Worm (Caenorhabditis elegans) whole organism, young adult: ENCODE data around the gene C02E7.8.
A peak's percentile ranks its signal among the peaks of the same experiment; 100 is the strongest.

ENCODE experiments used
- B0019.2 ChIP-seq: fragments of 200-800 bp; sonication (Bioruptor generic); conservative IDR thresholded peaks from 2 replicates; pipeline ENCODE4 v1.3.6; 2022; ENCODE audit warnings: missing genetic modification reagents, missing genetic modification characterization, missing compliant biosample characterization
- B0035.1 ChIP-seq: sonication (generic microtip); optimal IDR thresholded peaks from 2 replicates; lab custom pipeline; 2016; ENCODE audit warnings: missing genetic modification characterization, mild to moderate bottlenecking, missing compliant biosample characterization, missing genotype, missing genetic modification reagents
- B0336.3 ChIP-seq: fragments of 200-800 bp; sonication (Bioruptor generic); IDR thresholded peaks from 2 replicates; pipeline ENCODE4 v1.3.6; 2022; ENCODE audit warnings: missing genetic modification characterization, missing compliant biosample characterization
- C17E4.6 ChIP-seq: fragments of 200-800 bp; sonication (Bioruptor generic); IDR thresholded peaks from 2 replicates; pipeline ENCODE4 v1.3.6; 2022; ENCODE audit warnings: missing genetic modification reagents, missing genetic modification characterization, missing compliant biosample characterization
- D2030.7 ChIP-seq: fragments of 200-800 bp; sonication (Bioruptor generic); IDR thresholded peaks from 2 replicates; pipeline ENCODE4 v1.3.6; 2022; ENCODE audit warnings: missing genetic modification reagents, missing genetic modification characterization, missing compliant biosample characterization
- F10E7.11 ChIP-seq: sonication (generic microtip); optimal IDR thresholded peaks from 2 replicates; lab custom pipeline; 2017; ENCODE audit warnings: mild to moderate bottlenecking, missing genetic modification characterization, moderate library complexity, missing compliant biosample characterization
- F22D6.2 ChIP-seq: sonication (generic microtip); optimal IDR thresholded peaks from 2 replicates; lab custom pipeline; 2016; ENCODE audit warnings: mild to moderate bottlenecking, missing genetic modification characterization, missing compliant biosample characterization
- F33H1.4 ChIP-seq: fragments of 200-800 bp; sonication (Bioruptor generic); IDR thresholded peaks from 2 replicates; pipeline ENCODE4 v1.3.6; 2022; ENCODE audit warnings: missing genetic modification reagents, missing genetic modification characterization, missing compliant biosample characterization
- F37B4.10 ChIP-seq: fragments of 200-800 bp; sonication (Bioruptor generic); IDR thresholded peaks from 2 replicates; pipeline ENCODE4 v1.3.6; 2022; ENCODE audit warnings: missing genetic modification characterization, missing compliant biosample characterization
- F39B2.1 ChIP-seq: fragments of 200-800 bp; sonication (Bioruptor generic); IDR thresholded peaks from 2 replicates; pipeline ENCODE4 v1.3.6; 2022; ENCODE audit warnings: missing genetic modification reagents, missing genetic modification characterization, missing compliant biosample characterization
- F49E8.2 ChIP-seq: sonication (generic microtip); optimal IDR thresholded peaks from 3 replicates; lab custom pipeline; 2017; ENCODE audit warnings: missing genetic modification characterization, mild to moderate bottlenecking, missing compliant biosample characterization, antibody characterized with exemption, moderate library complexity; ENCODE audit not compliant: insufficient read depth
- F57A8.1 ChIP-seq: fragments of 200-800 bp; sonication (Bioruptor generic); optimal IDR thresholded peaks from 2 replicates; lab custom pipeline; 2018; ENCODE audit warnings: mild to moderate bottlenecking, missing genetic modification characterization, moderate library complexity, missing compliant biosample characterization
- T07F8.4 ChIP-seq: sonication (generic microtip); optimal IDR thresholded peaks from 2 replicates; lab custom pipeline; 2016; ENCODE audit warnings: mild to moderate bottlenecking, missing genetic modification characterization, moderate library complexity, missing compliant biosample characterization
- Y53G8AR.9 ChIP-seq: fragments of 200-800 bp; sonication (Bioruptor generic); conservative IDR thresholded peaks from 2 replicates; pipeline ENCODE4 v1.3.6; 2022; ENCODE audit warnings: missing genetic modification reagents, missing genetic modification characterization, missing compliant biosample characterization
- Y79H2A.3 ChIP-seq: fragments of 200-800 bp; sonication (Bioruptor generic); conservative IDR thresholded peaks from 2 replicates; pipeline ENCODE4 v1.3.6; 2022; ENCODE audit warnings: missing genetic modification reagents, missing genetic modification characterization, missing compliant biosample characterization
- Y95B8A.8 ChIP-seq: fragments of 200-800 bp; sonication (Bioruptor generic); IDR thresholded peaks from 2 replicates; pipeline ENCODE4 v1.3.6; 2022; ENCODE audit warnings: missing genetic modification reagents, missing genetic modification characterization, missing compliant biosample characterization
- attf-3 ChIP-seq: fragments of 200-800 bp; sonication (Bioruptor generic); conservative IDR thresholded peaks from 2 replicates; pipeline ENCODE4 v1.3.6; 2022; ENCODE audit warnings: missing genetic modification reagents, missing genetic modification characterization, missing compliant biosample characterization
- attf-6 ChIP-seq: fragments of 200-800 bp; sonication (Bioruptor generic); IDR thresholded peaks from 2 replicates; pipeline ENCODE4 v1.3.6; 2022; ENCODE audit warnings: missing genetic modification reagents, missing genetic modification characterization, missing compliant biosample characterization
- bed-1 ChIP-seq: fragments of 200-800 bp; sonication (Bioruptor generic); IDR thresholded peaks from 2 replicates; pipeline ENCODE4 v1.3.6; 2022; ENCODE audit warnings: missing genetic modification reagents, missing genetic modification characterization, missing compliant biosample characterization
- ceh-100 ChIP-seq: fragments of 200-800 bp; sonication (Bioruptor generic); IDR thresholded peaks from 2 replicates; pipeline ENCODE4 v1.3.6; 2022; ENCODE audit warnings: missing genetic modification reagents, missing genetic modification characterization, missing compliant biosample characterization
- ceh-58 ChIP-seq: fragments of 200-800 bp; sonication (Bioruptor generic); IDR thresholded peaks from 2 replicates; pipeline ENCODE4 v1.3.6; 2022; ENCODE audit warnings: missing genetic modification characterization, missing compliant biosample characterization
- ceh-79 ChIP-seq: sonication (generic microtip); optimal IDR thresholded peaks from 2 replicates; lab custom pipeline; 2017; ENCODE audit warnings: mild to moderate bottlenecking, missing genetic modification characterization, missing compliant biosample characterization
- ceh-91 ChIP-seq: fragments of 200-800 bp; sonication (Bioruptor generic); IDR thresholded peaks from 2 replicates; pipeline ENCODE4 v1.3.6; 2022; ENCODE audit warnings: missing genetic modification reagents, missing genetic modification characterization, missing compliant biosample characterization
- dox-1 ChIP-seq: fragments of 200-800 bp; sonication (Bioruptor generic); IDR thresholded peaks from 2 replicates; pipeline ENCODE4 v1.3.6; 2022; ENCODE audit warnings: missing genetic modification reagents, missing genetic modification characterization, missing compliant biosample characterization
- egl-18 ChIP-seq: fragments of 200-800 bp; sonication (Bioruptor generic); IDR thresholded peaks from 2 replicates; pipeline ENCODE4 v1.3.6; 2022; ENCODE audit warnings: missing genetic modification reagents, missing genetic modification characterization, missing compliant biosample characterization
- ets-4 ChIP-seq: fragments of 200-800 bp; sonication (Bioruptor generic); optimal IDR thresholded peaks from 2 replicates; lab custom pipeline; 2018; ENCODE audit warnings: mild to moderate bottlenecking, missing genetic modification characterization, missing compliant biosample characterization
- fkh-3 ChIP-seq: sonication (generic microtip); optimal IDR thresholded peaks from 2 replicates; lab custom pipeline; 2016; ENCODE audit warnings: mild to moderate bottlenecking, missing genetic modification characterization, missing compliant biosample characterization
- gei-17 ChIP-seq: fragments of 200-800 bp; sonication (Bioruptor generic); optimal IDR thresholded peaks from 2 replicates; lab custom pipeline; 2018; ENCODE audit warnings: mild to moderate bottlenecking, missing genetic modification characterization, missing compliant biosample characterization
- hlh-12 ChIP-seq: sonication (generic microtip); optimal IDR thresholded peaks from 2 replicates; lab custom pipeline; 2016; ENCODE audit warnings: missing genetic modification characterization, missing compliant biosample characterization
- hlh-26 ChIP-seq: fragments of 200-800 bp; sonication (Bioruptor generic); conservative IDR thresholded peaks from 2 replicates; pipeline ENCODE4 v1.3.6; 2022; ENCODE audit warnings: missing genetic modification reagents, missing genetic modification characterization, missing compliant biosample characterization
- hmg-1.2 ChIP-seq: fragments of 200-800 bp; sonication (Bioruptor generic); IDR thresholded peaks from 2 replicates; pipeline ENCODE4 v1.3.6; 2022; ENCODE audit warnings: missing genetic modification reagents, missing genetic modification characterization, missing compliant biosample characterization
- hrde-1 ChIP-seq: sonication (generic microtip); optimal IDR thresholded peaks from 2 replicates; lab custom pipeline; 2016; ENCODE audit warnings: missing genetic modification characterization, mild to moderate bottlenecking, missing compliant biosample characterization, moderate library complexity, missing genotype, missing genetic modification reagents, borderline replicate concordance
- lin-26 ChIP-seq: fragments of 200-800 bp; sonication (Bioruptor generic); IDR thresholded peaks from 2 replicates; pipeline ENCODE4 v1.3.6; 2022; ENCODE audit warnings: missing genetic modification reagents, missing genetic modification characterization, missing compliant biosample characterization
- lin-35 ChIP-seq, 3 experiments: fragments of 150-350 bp in 2 of 3; sonication (generic microtip) in 1 of 3; optimal IDR thresholded peaks; 2 replicates each; lab custom pipeline; 2014 to 2018; ENCODE audit warnings: missing biosample characterization in 3 of 3, missing genetic modification characterization in 3 of 3, missing genetic modification reagents in 3 of 3
- lir-1 ChIP-seq: fragments of 200-800 bp; sonication (Bioruptor generic); conservative IDR thresholded peaks from 2 replicates; pipeline ENCODE4 v1.3.6; 2022; ENCODE audit warnings: missing genetic modification reagents, missing genetic modification characterization, missing compliant biosample characterization
- madf-6 ChIP-seq: fragments of 200-800 bp; sonication (Bioruptor generic); IDR thresholded peaks from 2 replicates; pipeline ENCODE4 v1.3.6; 2022; ENCODE audit warnings: missing genetic modification reagents, missing genetic modification characterization, missing compliant biosample characterization
- mel-28 ChIP-seq: sonication (generic microtip); optimal IDR thresholded peaks from 2 replicates; lab custom pipeline; 2016; ENCODE audit warnings: borderline replicate concordance, mild to moderate bottlenecking, missing genetic modification characterization, missing compliant biosample characterization
- mes-4 ChIP-seq: sonication (generic microtip); optimal IDR thresholded peaks from 2 replicates; lab custom pipeline; 2016; ENCODE audit warnings: missing genotype, missing genetic modification characterization, missing compliant biosample characterization
- nfyb-1 ChIP-seq: fragments of 200-800 bp; sonication (Bioruptor generic); IDR thresholded peaks from 2 replicates; pipeline ENCODE4 v1.3.6; 2022; ENCODE audit warnings: missing genetic modification reagents, missing genetic modification characterization, missing compliant biosample characterization
- nhr-120 ChIP-seq: fragments of 200-800 bp; sonication (Bioruptor generic); IDR thresholded peaks from 2 replicates; pipeline ENCODE4 v1.3.6; 2022; ENCODE audit warnings: missing genetic modification characterization, missing compliant biosample characterization
- nhr-80 ChIP-seq: sonication (generic microtip); optimal IDR thresholded peaks from 2 replicates; lab custom pipeline; 2016; ENCODE audit warnings: missing genetic modification characterization, missing compliant biosample characterization
- pha-4 ChIP-seq: fragments of 150-350 bp; sonication (generic microtip); optimal IDR thresholded peaks from 2 replicates; lab custom pipeline; 2014; ENCODE audit warnings: missing biosample characterization, missing genetic modification reagents, missing genetic modification characterization
- rcor-1 ChIP-seq: fragments of 200-800 bp; sonication (Bioruptor generic); IDR thresholded peaks from 2 replicates; pipeline ENCODE4 v1.3.6; 2022; ENCODE audit warnings: missing genetic modification reagents, missing genetic modification characterization, missing compliant biosample characterization
- rpc-1 ChIP-seq, 2 experiments: fragments of 150-350 bp in 1 of 2; sonication (generic microtip) in 1 of 2; optimal IDR thresholded peaks; 2 replicates each; lab custom pipeline; 2014 to 2018; ENCODE audit warnings: missing biosample characterization in 1 of 2, missing genetic modification characterization in 1 of 2, missing genetic modification reagents in 1 of 2, missing genotype in 1 of 2
- sea-2 ChIP-seq: fragments of 200-800 bp; sonication (Bioruptor generic); IDR thresholded peaks from 2 replicates; pipeline ENCODE4 v1.3.6; 2022; ENCODE audit warnings: missing genetic modification characterization, missing compliant biosample characterization
- tlf-1 ChIP-seq: fragments of 200-800 bp; sonication (Bioruptor generic); optimal IDR thresholded peaks from 2 replicates; lab custom pipeline; 2018; ENCODE audit warnings: mild to moderate bottlenecking, missing genetic modification characterization, missing compliant biosample characterization
- zfh-2 ChIP-seq: fragments of 200-800 bp; sonication (Bioruptor generic); conservative IDR thresholded peaks from 2 replicates; pipeline ENCODE4 v1.3.6; 2022; ENCODE audit warnings: missing genetic modification reagents, missing genetic modification characterization, missing compliant biosample characterization
- zim-3 ChIP-seq: sonication (generic microtip); optimal IDR thresholded peaks from 2 replicates; lab custom pipeline; 2017; ENCODE audit warnings: mild to moderate bottlenecking, missing genetic modification characterization, moderate library complexity, missing compliant biosample characterization
- ztf-28 ChIP-seq: fragments of 200-800 bp; sonication (Bioruptor generic); IDR thresholded peaks from 2 replicates; pipeline ENCODE4 v1.3.6; 2022; ENCODE audit warnings: missing genetic modification reagents, missing genetic modification characterization, missing compliant biosample characterization

The C02E7.8 gene

DNA sequence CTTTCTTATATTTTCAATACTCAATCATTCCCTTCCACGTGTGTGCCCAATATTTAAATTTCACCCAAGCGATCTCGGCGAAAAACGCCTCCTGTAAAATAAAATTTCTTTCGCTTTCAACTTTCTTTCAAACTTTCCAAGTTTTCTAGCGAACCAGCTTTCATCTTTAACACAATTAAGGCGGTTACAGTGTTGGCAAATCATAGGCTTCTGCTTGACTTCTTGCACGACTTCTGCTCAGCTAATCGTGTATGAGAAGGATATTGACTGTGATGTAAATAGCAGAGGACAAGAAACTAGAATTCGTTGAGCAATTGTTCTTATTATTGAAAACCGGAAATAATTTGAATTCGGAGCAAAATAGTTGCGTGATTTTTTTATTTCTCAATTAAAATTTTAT lies 29.3 kb downstream of the C02E7.8 start (continued):
- TF ChIP-seq B0035.1 (tag; lab: Kevin White, UChicago) (no peak), rpc-1 (optimal IDR thresholded peaks at IDR 0.05; lab: Kevin White, UChicago) (no peak), rpc-1 (tag; optimal IDR thresholded peaks at IDR 0.05; lab: Kevin White, UChicago) (no peak), zim-3 (tag; lab: Kevin White, UChicago) (no peak), attf-6 (peak; percentile 70; the same call in 1 of the 2 replicates), egl-18 (GFP tag; lab: Robert Waterston, UW) (no peak), D2030.7 (peak; percentile 53), nfyb-1 (GFP tag; lab: Robert Waterston, UW) (no peak; the same call in 1 of the 2 replicates), ceh-79 (tag; lab: Kevin White, UChicago) (no peak), F22D6.2 (tag; lab: Kevin White, UChicago) (no peak), pha-4 (tag; lab: Kevin White, UChicago) (no peak), Y95B8A.8 (no peak), C17E4.6 (no peak), nhr-120 (GFP tag; lab: Robert Waterston, UW) (no peak), lin-26 (peak; percentile 63; the same call in 1 of the 2 replicates), sea-2 (no peak), mel-28 (tag; lab: Kevin White, UChicago) (no peak), ceh-58 (GFP tag; lab: Robert Waterston, UW) (0 out of 2 replicates have a peak, but pooled peaks have one; percentile 15), hlh-12 (tag; lab: Kevin White, UChicago) (no peak), ceh-100 (GFP tag; lab: Robert Waterston, UW) (no peak), lin-35 (GFP tag; optimal IDR thresholded peaks at IDR 0.05; lab: Kevin White, UChicago) (peak in 1 of 3 experiments; percentile 7), Y79H2A.3 (GFP tag; lab: Robert Waterston, UW) (peak; percentile 85; the same call in 1 of the 2 replicates), B0336.3 (peak; percentile 84), lir-1 (GFP tag; lab: Robert Waterston, UW) (no peak), ceh-91 (no peak), mes-4 (tag; lab: Kevin White, UChicago) (no peak), attf-3 (GFP tag; lab: Robert Waterston, UW) (no peak), rcor-1 (GFP tag; lab: Robert Waterston, UW) (peak; percentile 52; the same call in 1 of the 2 replicates), hlh-26 (GFP tag; lab: Robert Waterston, UW) (no peak), F33H1.4 (GFP tag; lab: Robert Waterston, UW) (peak; percentile 45), Y53G8AR.9 (GFP tag; lab: Robert Waterston, UW) (peak; percentile 83), gei-17 (GFP tag; lab: Kevin White, UChicago) (no peak), ztf-28 (no peak), tlf-1 (GFP tag; lab: Kevin White, UChicago) (peak; percentile 53), ets-4 (GFP tag; lab: Kevin White, UChicago) (no peak), F10E7.11 (tag; lab: Kevin White, UChicago) (no peak), hmg-1.2 (GFP tag; lab: Robert Waterston, UW) (no peak), madf-6 (GFP tag; lab: Robert Waterston, UW) (peak; percentile 84), F37B4.10 (GFP tag; lab: Robert Waterston, UW) (no peak), T07F8.4 (no peak), F57A8.1 (GFP tag; lab: Kevin White, UChicago) (no peak), hrde-1 (tag; lab: Kevin White, UChicago) (peak; percentile 70), B0019.2 (no peak), bed-1 (GFP tag; lab: Robert Waterston, UW) (no peak), zfh-2 (no peak), dox-1 (peak; percentile 23; the same call in 1 of the 2 replicates), fkh-3 (no peak), nhr-80 (tag; lab: Kevin White, UChicago) (no peak), F39B2.1 (GFP tag; lab: Robert Waterston, UW) (peak; percentile 75; the same call in 1 of the 2 replicates), F49E8.2 (peak; percentile 38)
